Worm (Caenorhabditis elegans): ENCODE measurements around the gene F09F9.5.
A peak's percentile ranks its signal among the peaks of the same experiment; 100 is the strongest.

The F09F9.5 gene

ce11 chrX:4143260-4144018, 25.7 kb downstream of the F09F9.5 start:
- peak; percentile 64 for TF ChIP-seq lsy-12 (tag; optimal IDR thresholded peaks at IDR 0.05)
- peak; percentile 72 for TF ChIP-seq nhr-43 (tag; optimal IDR thresholded peaks at IDR 0.05; ENCODE audit: poor library complexity, severe bottlenecking)
- peak; percentile 17 for TF ChIP-seq nfya-1 (tag; optimal IDR thresholded peaks at IDR 0.05; ENCODE audit: insufficient read depth)
- TF ChIP-seq mdl-1 (tag; optimal IDR thresholded peaks at IDR 0.05) = no peak
- no peak for TF ChIP-seq ZK546.5 (tag; optimal IDR thresholded peaks at IDR 0.05)
- TF ChIP-seq egl-5 (tag; optimal IDR thresholded peaks at IDR 0.05) = no peak
- TF ChIP-seq ztf-11 (tag; optimal IDR thresholded peaks at IDR 0.05) = no peak
- no peak for TF ChIP-seq hmg-11 (tag; optimal IDR thresholded peaks at IDR 0.05)
- TF ChIP-seq nhr-23 (tag; optimal IDR thresholded peaks at IDR 0.05) = no peak
- TF ChIP-seq nhr-25 (tag; optimal IDR thresholded peaks at IDR 0.05) = peak; percentile 64
- TF ChIP-seq pha-4 (tag; optimal IDR thresholded peaks at IDR 0.05) = peak; percentile 3
- peak; percentile 84 for TF ChIP-seq ama-1 (optimal IDR thresholded peaks at IDR 0.05)
- TF ChIP-seq unc-39 (tag; optimal IDR thresholded peaks at IDR 0.05) = no peak
- TF ChIP-seq tbx-2 (tag; optimal IDR thresholded peaks at IDR 0.05) = no peak
- no peak for TF ChIP-seq elt-1 (tag; optimal IDR thresholded peaks at IDR 0.05)

DNA sequence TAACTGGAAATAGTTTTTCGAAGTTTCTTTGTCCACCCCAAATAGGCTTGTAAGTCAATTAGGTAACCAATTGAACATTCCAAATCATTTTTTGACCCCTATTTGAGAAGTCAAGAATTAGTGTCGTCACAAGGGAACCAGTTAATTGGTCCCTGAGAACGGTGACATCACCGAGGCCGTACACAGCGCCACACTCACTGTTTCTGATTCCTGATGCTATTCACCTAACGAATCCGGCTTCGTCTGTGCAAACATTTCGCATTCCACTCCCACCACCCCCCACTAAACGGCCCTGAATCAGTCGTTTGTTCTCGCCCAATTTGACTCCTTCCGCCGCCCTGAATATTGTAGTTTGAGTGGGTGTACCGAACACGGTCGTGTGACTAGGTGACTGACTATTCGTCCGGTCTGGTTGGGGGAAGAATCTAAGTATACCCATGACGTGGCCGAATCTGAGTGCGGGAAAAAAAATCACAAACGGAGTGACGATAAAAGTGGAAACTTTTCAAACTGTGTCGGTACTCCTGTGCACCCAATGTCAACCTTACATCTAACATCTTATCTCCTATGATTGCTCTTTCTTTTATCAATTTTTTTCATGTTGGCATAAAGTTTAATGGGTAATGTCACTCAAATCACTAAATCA, 26.5 kb downstream of the F09F9.5 start:
- TF ChIP-seq nhr-25 (tag; optimal IDR thresholded peaks at IDR 0.05) (peak; percentile 87), pha-4 (tag; optimal IDR thresholded peaks at IDR 0.05) (no peak), ama-1 (optimal IDR thresholded peaks at IDR 0.05) (peak; percentile 89), elt-1 (tag; optimal IDR thresholded peaks at IDR 0.05) (no peak), nfya-1 (tag; optimal IDR thresholded peaks at IDR 0.05; ENCODE audit: insufficient read depth) (peak; percentile 43), egl-27 (tag; optimal IDR thresholded peaks at IDR 0.05) (no peak), nhr-43 (tag; optimal IDR thresholded peaks at IDR 0.05; ENCODE audit: poor library complexity, severe bottlenecking) (peak; percentile 25), egl-5 (tag; optimal IDR thresholded peaks at IDR 0.05) (no peak), fkh-2 (tag; optimal IDR thresholded peaks at IDR 0.05) (no peak), elt-2 (tag; optimal IDR thresholded peaks at IDR 0.05) (peak; percentile 79), nhr-67 (tag; optimal IDR thresholded peaks at IDR 0.05) (no peak), daf-12 (tag; optimal IDR thresholded peaks at IDR 0.05) (no peak), lin-39 (tag; optimal IDR thresholded peaks at IDR 0.05) (no peak), mdl-1 (tag; optimal IDR thresholded peaks at IDR 0.05) (no peak), snpc-4 (tag; optimal IDR thresholded peaks at IDR 0.05) (no peak), ztf-11 (tag; optimal IDR thresholded peaks at IDR 0.05) (no peak), skn-1 (tag; optimal IDR thresholded peaks at IDR 0.05) (no peak), nhr-76 (tag; optimal IDR thresholded peaks at IDR 0.05) (no peak), R02D3.7 (tag; optimal IDR thresholded peaks at IDR 0.05) (no peak), pqm-1 (tag; optimal IDR thresholded peaks at IDR 0.05) (peak; percentile 65), zag-1 (tag; optimal IDR thresholded peaks at IDR 0.05) (no peak), nhr-23 (tag; optimal IDR thresholded peaks at IDR 0.05) (peak; percentile 13), elt-3 (tag; optimal IDR thresholded peaks at IDR 0.05) (no peak), jun-1 (tag; optimal IDR thresholded peaks at IDR 0.05) (peak; percentile 53), aly-2 (tag; optimal IDR thresholded peaks at IDR 0.05) (no peak)

- no peak for TF ChIP-seq nhr-67 (tag; optimal IDR thresholded peaks at IDR 0.05)
- TF ChIP-seq elt-1 (tag; optimal IDR thresholded peaks at IDR 0.05) = no peak
- TF ChIP-seq jun-1 (tag; optimal IDR thresholded peaks at IDR 0.05) = peak; percentile 14
- TF ChIP-seq aly-2 (tag; optimal IDR thresholded peaks at IDR 0.05) = no peak
- no peak for TF ChIP-seq nhr-76 (tag; optimal IDR thresholded peaks at IDR 0.05)
- peak; percentile 86 for TF ChIP-seq elt-2 (tag; optimal IDR thresholded peaks at IDR 0.05)
- TF ChIP-seq R02D3.7 (tag; optimal IDR thresholded peaks at IDR 0.05) = no peak
- peak in 1 of 3 experiments; percentile 13 for TF ChIP-seq elt-3 (tag; optimal IDR thresholded peaks at IDR 0.05)
- no peak for TF ChIP-seq lin-15B (tag; optimal IDR thresholded peaks at IDR 0.05)
- no peak for TF ChIP-seq ztf-4 (tag; optimal IDR thresholded peaks at IDR 0.05)
- peak; percentile 82 for TF ChIP-seq skn-1 (tag; optimal IDR thresholded peaks at IDR 0.05)
- TF ChIP-seq fkh-2 (tag; optimal IDR thresholded peaks at IDR 0.05) = no peak
- TF ChIP-seq egl-5 (tag; optimal IDR thresholded peaks at IDR 0.05) = peak; percentile 24
- peak; percentile 68 for TF ChIP-seq ceh-28 (tag; optimal IDR thresholded peaks at IDR 0.05)
- no peak for TF ChIP-seq nhr-12 (tag; optimal IDR thresholded peaks at IDR 0.05)
- peak; percentile 36 for TF ChIP-seq tbx-2 (tag; optimal IDR thresholded peaks at IDR 0.05)
- TF ChIP-seq pha-4 (tag; optimal IDR thresholded peaks at IDR 0.05) = peak; percentile 68
- no peak for TF ChIP-seq daf-12 (tag; optimal IDR thresholded peaks at IDR 0.05)
- no peak for TF ChIP-seq nhr-237 (tag; optimal IDR thresholded peaks at IDR 0.05)
- TF ChIP-seq ama-1 (optimal IDR thresholded peaks at IDR 0.05) = peak; percentile 86
- no peak for TF ChIP-seq ceh-16 (tag; optimal IDR thresholded peaks at IDR 0.05)
- TF ChIP-seq nfya-1 (tag; optimal IDR thresholded peaks at IDR 0.05; ENCODE audit: insufficient read depth) = peak; percentile 57
- peak; percentile 89 for TF ChIP-seq sea-2 (GFP tag; optimal IDR thresholded peaks at IDR 0.05)
- no peak for TF ChIP-seq zag-1 (tag; optimal IDR thresholded peaks at IDR 0.05)
- peak; percentile 61 for TF ChIP-seq nhr-11 (tag; optimal IDR thresholded peaks at IDR 0.05)
- TF ChIP-seq egl-27 (tag; optimal IDR thresholded peaks at IDR 0.05) = no peak
- no peak for TF ChIP-seq ztf-11 (tag; optimal IDR thresholded peaks at IDR 0.05)
- TF ChIP-seq lin-39 (tag; optimal IDR thresholded peaks at IDR 0.05) = peak; percentile 84
- TF ChIP-seq mml-1 (tag; optimal IDR thresholded peaks at IDR 0.05) = no peak
- no peak for TF ChIP-seq nhr-77 (tag; optimal IDR thresholded peaks at IDR 0.05)
- TF ChIP-seq unc-62 (GFP tag; optimal IDR thresholded peaks at IDR 0.05) = peak; percentile 54
- TF ChIP-seq eor-1 (tag; optimal IDR thresholded peaks at IDR 0.05) = no peak
Observed at ce11 chrX:4145051-4145826, 27.5 kb downstream of the F09F9.5 start.
